Worm (Caenorhabditis elegans) whole organism, late embryonic: Measurements from ENCODE around the gene nfki-1.

Experiments
- Y22D7AL.16 ChIP-seq: sonication (generic microtip); optimal IDR thresholded peaks from 2 replicates; lab custom pipeline; 2016; ENCODE audit warnings: missing genetic modification characterization, missing compliant biosample characterization
- ceh-48 ChIP-seq: sonication (generic microtip); optimal IDR thresholded peaks from 2 replicates; lab custom pipeline; 2016; ENCODE audit warnings: missing genetic modification characterization, inconsistent platforms, missing compliant biosample characterization
- fkh-10 ChIP-seq: fragments of 150-350 bp; optimal IDR thresholded peaks from 2 replicates; lab custom pipeline; 2014; ENCODE audit warnings: missing biosample characterization, missing genetic modification reagents, missing genetic modification characterization
- hlh-15 ChIP-seq: sonication (generic microtip); optimal IDR thresholded peaks from 2 replicates; lab custom pipeline; 2016; ENCODE audit warnings: missing genetic modification characterization, missing compliant biosample characterization
- pag-3 ChIP-seq: sonication (generic microtip); optimal IDR thresholded peaks from 2 replicates; lab custom pipeline; 2016; ENCODE audit warnings: missing compliant biosample characterization, missing genetic modification characterization, borderline replicate concordance
- pha-4 ChIP-seq: fragments of 150-350 bp; optimal IDR thresholded peaks from 2 replicates; lab custom pipeline; 2018; ENCODE audit warnings: missing biosample characterization, missing genetic modification reagents, missing genetic modification characterization
- tbx-2 ChIP-seq: sonication (generic microtip); optimal IDR thresholded peaks from 2 replicates; lab custom pipeline; 2016; ENCODE audit warnings: missing genetic modification characterization, missing compliant biosample characterization

- TF ChIP-seq fkh-10 (GFP tag; lab: Kevin White, UChicago) (no peak), tbx-2 (tag; lab: Kevin White, UChicago) (no peak), pha-4 (no peak), Y22D7AL.16 (no peak), hlh-15 (tag; lab: Kevin White, UChicago) (no peak), pag-3 (tag; lab: Kevin White, UChicago) (no peak), ceh-48 (no peak)
Measured at ce11 chrX:15382914-15383313, 27.9 kb downstream of the nfki-1 start.
